Fruit fly (Drosophila melanogaster) Kc167 (cell line): ENCODE measurements around the gene Lk.

Experiments used
- Myc ChIP-seq: fragments of >200 bp; optimal IDR thresholded peaks from 2 replicates; lab custom pipeline; 2017; ENCODE audit warnings: missing external identifiers
- h ChIP-seq: fragments of >200 bp; optimal IDR thresholded peaks from 3 replicates; lab custom pipeline; 2018; ENCODE audit warnings: missing external identifiers
- insv ChIP-seq: fragments of >200 bp; optimal IDR thresholded peaks from 3 replicates; lab custom pipeline; 2018; ENCODE audit warnings: missing external identifiers
- psq ChIP-seq: fragments of >200 bp; optimal IDR thresholded peaks from 2 replicates; lab custom pipeline; 2017; ENCODE audit warnings: missing external identifiers
- ttk ChIP-seq: sonication (Bioruptor generic); optimal IDR thresholded peaks from 2 replicates; lab custom pipeline; 2017; ENCODE audit warnings: missing external identifiers

DNA sequence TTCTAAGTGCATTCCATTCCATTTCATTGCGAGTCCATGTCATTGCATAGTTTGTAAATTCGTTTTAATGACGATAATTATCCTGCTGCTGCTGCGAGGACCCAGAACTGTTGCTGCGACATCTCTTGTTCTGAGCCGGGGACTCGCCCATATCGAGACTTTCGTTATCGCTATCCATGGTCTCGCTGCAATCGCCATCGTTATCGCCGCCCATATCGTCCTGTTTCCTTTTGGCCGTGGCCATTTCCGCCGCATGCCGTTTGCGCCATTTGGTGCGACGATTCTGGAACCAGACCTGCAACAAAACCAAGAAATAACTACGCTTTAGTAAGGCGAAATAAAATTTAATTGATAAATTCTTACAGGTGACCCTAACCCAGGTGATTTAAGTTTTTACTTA, 23.2 kb upstream of the Lk start:
- TF ChIP-seq h (no peak), psq (no peak), ttk (lab: Kevin White, UChicago) (no peak), insv (lab: Kevin White, UChicago) (no peak), Myc (lab: Kevin White, UChicago) (no peak)
